Worm (Caenorhabditis elegans) whole organism, L4 larva: Measurements from ENCODE around the gene T05C12.1.

ENCODE experiments used
- hlh-30 ChIP-seq: sonication (generic microtip); optimal IDR thresholded peaks from 2 replicates; lab custom pipeline; 2017; ENCODE audit warnings: antibody characterized with exemption, mild to moderate bottlenecking, missing genetic modification characterization, missing compliant biosample characterization; ENCODE audit not compliant: insufficient read depth
- mdl-1 ChIP-seq, 2 experiments: fragments of 150-350 bp in 1 of 2; sonication (generic microtip) in 1 of 2; optimal IDR thresholded peaks; 2 replicates each; lab custom pipeline; 2014 to 2017; ENCODE audit warnings: missing biosample characterization in 2 of 2, missing genetic modification characterization in 2 of 2
- nhr-102 ChIP-seq: sonication (generic microtip); optimal IDR thresholded peaks from 2 replicates; lab custom pipeline; 2016; ENCODE audit warnings: mild to moderate bottlenecking, missing genetic modification characterization, moderate library complexity, missing compliant biosample characterization
- nhr-11 ChIP-seq: fragments of 150-350 bp; optimal IDR thresholded peaks from 2 replicates; lab custom pipeline; 2014; ENCODE audit warnings: missing biosample characterization, missing genetic modification characterization
- nhr-6 ChIP-seq: fragments of 150-350 bp; optimal IDR thresholded peaks from 2 replicates; lab custom pipeline; 2014; ENCODE audit warnings: missing biosample characterization, missing genetic modification characterization
- pha-4 ChIP-seq, 2 experiments: fragments of 150-350 bp in 1 of 2; fragments of 200-800 bp in 1 of 2; sonication (Bioruptor generic) in 1 of 2; IDR thresholded peaks in 1 of 2; optimal IDR thresholded peaks in 1 of 2; 2 replicates each; pipeline versions ENCODE4 v1.3.6 to Lab custom; 2014 to 2022; ENCODE audit warnings: missing genetic modification characterization in 2 of 2, missing genetic modification reagents in 2 of 2, missing biosample characterization in 1 of 2, missing compliant biosample characterization in 1 of 2
- php-3 ChIP-seq: fragments of 200-800 bp; sonication (Bioruptor generic); IDR thresholded peaks from 2 replicates; pipeline ENCODE4 v1.3.6; 2022; ENCODE audit warnings: missing genetic modification reagents, missing genetic modification characterization, missing compliant biosample characterization
- unc-130 ChIP-seq: sonication (generic microtip); optimal IDR thresholded peaks from 2 replicates; lab custom pipeline; 2016; ENCODE audit warnings: missing genetic modification reagents, missing genetic modification characterization, missing compliant biosample characterization
- unc-62 ChIP-seq, 3 experiments: fragments of 150-350 bp in 1 of 3; sonication (generic microtip); optimal IDR thresholded peaks in 2 of 3; peaks in 1 of 3; 1 replicate in 1 of 3; 2 replicates in 2 of 3; lab custom pipeline; 2014 to 2017; ENCODE audit warnings: missing biosample characterization in 3 of 3, missing genetic modification characterization in 3 of 3, missing genetic modification reagents in 3 of 3, missing genotype in 1 of 3

DNA sequence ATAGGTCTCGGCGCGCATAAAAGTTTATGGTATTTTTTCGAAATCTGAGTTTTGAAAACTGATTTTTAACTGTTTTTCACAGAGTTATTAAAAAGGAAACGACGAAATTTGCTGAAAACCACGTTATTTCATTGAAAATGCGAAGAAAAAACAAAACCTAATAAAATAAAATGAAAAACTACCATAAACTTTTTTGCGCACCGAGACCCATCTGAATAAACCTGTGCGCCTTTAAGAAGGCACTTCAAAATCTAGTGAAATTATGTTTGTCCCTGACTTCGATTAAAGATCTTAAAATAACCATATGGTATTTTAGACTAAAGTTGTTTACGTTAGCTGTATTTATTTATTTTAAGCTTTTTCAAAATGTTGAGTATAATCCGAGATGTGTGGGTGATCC lies 45.7 kb upstream of the T05C12.1 start:
- TF ChIP-seq unc-130 (no peak), php-3 (GFP tag; lab: Robert Waterston, UW) (no peak), nhr-6 (tag; lab: Kevin White, UChicago) (no peak), nhr-102 (tag; lab: Kevin White, UChicago) (no peak), pha-4 (GFP tag; IDR thresholded peaks at IDR 0.05; lab: Robert Waterston, UW) (no peak), pha-4 (tag; optimal IDR thresholded peaks at IDR 0.05; lab: Kevin White, UChicago) (no peak), nhr-11 (no peak), hlh-30 (tag; lab: Kevin White, UChicago) (no peak), unc-62 (GFP tag; optimal IDR thresholded peaks at IDR 0.05 in 1 of 2; lab: Kevin White, UChicago) (no peak), unc-62 (tag; optimal IDR thresholded peaks at IDR 0.05; lab: Kevin White, UChicago) (no peak), mdl-1 (tag; optimal IDR thresholded peaks at IDR 0.05; lab: Kevin White, UChicago) (no peak)
